Worm (Caenorhabditis elegans): ENCODE data around the gene nap-1.

nap-1 gene

ce11 chrIV:8375381-8375780, 3.7 kb downstream of the nap-1 start (continued):
- TF ChIP-seq ztf-3 (GFP tag; optimal IDR thresholded peaks at IDR 0.05) (no peak), hlh-26 (GFP tag; conservative IDR thresholded peaks at IDR 0.05) (no peak), ccch-3 (GFP tag; optimal IDR thresholded peaks at IDR 0.05) (peak; percentile 50), ztf-26 (tag; optimal IDR thresholded peaks at IDR 0.05) (peak; percentile 42), lin-40 (tag; optimal IDR thresholded peaks at IDR 0.05) (peak; percentile 64), snpc-1.1 (tag; optimal IDR thresholded peaks at IDR 0.05; ENCODE audit: insufficient read depth) (peak; percentile 46), gei-17 (GFP tag; optimal IDR thresholded peaks at IDR 0.05) (no peak), pbrm-1 (GFP tag; IDR thresholded peaks at IDR 0.05) (peak; percentile 62; the same call in 1 of the 2 replicates), mes-4 (tag; optimal IDR thresholded peaks at IDR 0.05) (peak; percentile 73), ekl-4 (GFP tag; IDR thresholded peaks at IDR 0.05) (peak; percentile 66), zfh-2 (GFP tag; conservative IDR thresholded peaks at IDR 0.05) (no peak), Y53F4B.3 (GFP tag; IDR thresholded peaks at IDR 0.05) (peak; percentile 20; the same call in 1 of the 2 replicates), unc-130 (GFP tag; optimal IDR thresholded peaks at IDR 0.05) (peak; percentile 85), mxl-1 (tag; optimal IDR thresholded peaks at IDR 0.05) (peak; percentile 76), rpc-1 (optimal IDR thresholded peaks at IDR 0.05) (peak; percentile 87), rpc-1 (tag; optimal IDR thresholded peaks at IDR 0.05) (peak; percentile 86), hlh-12 (tag; optimal IDR thresholded peaks at IDR 0.05) (peak; percentile 22), him-1 (tag; optimal IDR thresholded peaks at IDR 0.05) (peak; percentile 88), madf-8 (GFP tag; conservative IDR thresholded peaks at IDR 0.05) (0 out of 2 replicates have a peak, but pooled peaks have one; percentile 25), B0336.3 (GFP tag; IDR thresholded peaks at IDR 0.05) (peak; percentile 83), let-607 (tag; optimal IDR thresholded peaks at IDR 0.05) (peak in 1 of 2 experiments; percentile 50), F37B4.10 (GFP tag; IDR thresholded peaks at IDR 0.05) (no peak), akir-1 (GFP tag; optimal IDR thresholded peaks at IDR 0.05) (no peak), ZK185.1 (tag; optimal IDR thresholded peaks at IDR 0.05; ENCODE audit: poor library complexity, severe bottlenecking) (peak; percentile 85), F39B2.1 (GFP tag; IDR thresholded peaks at IDR 0.05) (no peak), lsl-1 (GFP tag; optimal IDR thresholded peaks at IDR 0.05) (peak; percentile 44), attf-6 (GFP tag; IDR thresholded peaks at IDR 0.05) (0 out of 2 replicates have a peak, but pooled peaks have one; percentile 16), ceh-58 (GFP tag; IDR thresholded peaks at IDR 0.05) (0 out of 2 replicates have a peak, but pooled peaks have one; percentile 70), C17E4.6 (GFP tag; IDR thresholded peaks at IDR 0.05) (peak; percentile 43; the same call in 1 of the 2 replicates), snpc-4 (GFP tag; optimal IDR thresholded peaks at IDR 0.05) (peak; percentile 86), snpc-4 (tag; optimal IDR thresholded peaks at IDR 0.05) (peak in 3 of 4 experiments; percentile 70 to 74 (median 71))

- TF ChIP-seq B0035.1 (tag; optimal IDR thresholded peaks at IDR 0.05) (no peak), lin-26 (GFP tag; IDR thresholded peaks at IDR 0.05) (no peak), Y56A3A.18 (GFP tag; IDR thresholded peaks at IDR 0.05) (no peak), rcor-1 (GFP tag; IDR thresholded peaks at IDR 0.05) (no peak), sea-2 (GFP tag; IDR thresholded peaks at IDR 0.05) (no peak), tbx-9 (tag; optimal IDR thresholded peaks at IDR 0.05; ENCODE audit: borderline replicate concordance) (no peak), unc-130 (GFP tag; optimal IDR thresholded peaks at IDR 0.05) (no peak), ztf-28 (GFP tag; IDR thresholded peaks at IDR 0.05) (no peak), D2030.7 (GFP tag; IDR thresholded peaks at IDR 0.05) (no peak), lsl-1 (GFP tag; optimal IDR thresholded peaks at IDR 0.05) (no peak), hlh-26 (GFP tag; conservative IDR thresholded peaks at IDR 0.05) (no peak), attf-5 (GFP tag; optimal IDR thresholded peaks at IDR 0.05) (no peak), K11D2.4 (GFP tag; IDR thresholded peaks at IDR 0.05) (no peak)
Measured at ce11 chrIV:8369135-8369534, 10.0 kb downstream of the nap-1 start, which contains the start of gene D2096.6. Gene D2096.6 (minus strand): TSS chrIV:8369235.

Measured in whole organism, young adult.